Fruit fly (Drosophila melanogaster) Kc167 (cell line): ENCODE measurements around the gene Vti1b.

Experiments used
- h ChIP-seq: fragments of >200 bp; optimal IDR thresholded peaks from 3 replicates; lab custom pipeline; 2018; ENCODE audit warnings: missing external identifiers
- psq ChIP-seq: fragments of >200 bp; optimal IDR thresholded peaks from 2 replicates; lab custom pipeline; 2017; ENCODE audit warnings: missing external identifiers
- ttk ChIP-seq: sonication (Bioruptor generic); optimal IDR thresholded peaks from 2 replicates; lab custom pipeline; 2017; ENCODE audit warnings: missing external identifiers

dm6 chr3R:18397834-18398378 is 1.1 kb downstream of the Vti1b start:
- TF ChIP-seq h (lab: Kevin White, UChicago) (no peak), ttk (lab: Kevin White, UChicago) (no peak), psq (lab: Kevin White, UChicago) (no peak)
